Fruit fly (Drosophila melanogaster) whole organism, embryonic: ENCODE data around the gene Crz.

Experiments
- ATbp ChIP-seq: fragments of 200-800 bp; sonication (Bioruptor generic); optimal IDR thresholded peaks from 2 replicates; lab custom pipeline; 2017; ENCODE audit warnings: missing biosample characterization, mild to moderate bottlenecking, missing genetic modification characterization, missing genetic modification reagents
- Asciz ChIP-seq: fragments of 200-800 bp; sonication (Bioruptor generic); optimal IDR thresholded peaks from 2 replicates; lab custom pipeline; 2017; ENCODE audit warnings: missing biosample characterization, mild to moderate bottlenecking, missing genetic modification characterization, missing genetic modification reagents
- CG12659 ChIP-seq: fragments of 200-800 bp; sonication (Bioruptor generic); optimal IDR thresholded peaks from 3 replicates; lab custom pipeline; 2017; ENCODE audit warnings: mild to moderate bottlenecking, missing biosample characterization, missing genetic modification reagents, missing genetic modification characterization
- CG13624 ChIP-seq: fragments of 200-800 bp; sonication (Bioruptor generic); optimal IDR thresholded peaks from 2 replicates; lab custom pipeline; 2016; ENCODE audit warnings: missing biosample characterization, missing genetic modification characterization
- CG1603 ChIP-seq: fragments of 200-800 bp; sonication (Bioruptor generic); optimal IDR thresholded peaks from 2 replicates; lab custom pipeline; 2019; ENCODE audit warnings: missing biosample characterization, mild to moderate bottlenecking, missing genetic modification characterization, moderate library complexity
- CG16815 ChIP-seq: fragments of 200-800 bp; sonication (Bioruptor generic); optimal IDR thresholded peaks from 3 replicates; lab custom pipeline; 2017; ENCODE audit warnings: missing biosample characterization, mild to moderate bottlenecking, missing genetic modification characterization
- CG16863 ChIP-seq: fragments of 200-800 bp; sonication (Bioruptor generic); optimal IDR thresholded peaks from 3 replicates; lab custom pipeline; 2016; ENCODE audit warnings: missing biosample characterization, missing genetic modification characterization
- CG17385 ChIP-seq: fragments of 200-800 bp; sonication (Bioruptor generic); optimal IDR thresholded peaks from 3 replicates; lab custom pipeline; 2018; ENCODE audit warnings: missing biosample characterization, mild to moderate bottlenecking, missing genetic modification characterization
- CG17568 ChIP-seq: fragments of 200-800 bp; sonication (Bioruptor generic); optimal IDR thresholded peaks from 2 replicates; lab custom pipeline; 2018; ENCODE audit warnings: missing biosample characterization, mild to moderate bottlenecking, missing genetic modification characterization, moderate library complexity
- CG18476 ChIP-seq: fragments of 200-800 bp; sonication (Bioruptor generic); optimal IDR thresholded peaks from 2 replicates; lab custom pipeline; 2016; ENCODE audit warnings: missing biosample characterization, mild to moderate bottlenecking, missing genetic modification characterization
- CG18599 ChIP-seq: fragments of 200-800 bp; sonication (Bioruptor generic); optimal IDR thresholded peaks from 3 replicates; lab custom pipeline; 2017; ENCODE audit warnings: missing biosample characterization, missing genetic modification characterization, mild to moderate bottlenecking, moderate library complexity, missing genetic modification reagents
- CG18619 ChIP-seq: fragments of 200-800 bp; sonication (Bioruptor generic); optimal IDR thresholded peaks from 3 replicates; lab custom pipeline; 2017; ENCODE audit warnings: missing biosample characterization, mild to moderate bottlenecking, missing genetic modification characterization
- CG30403 ChIP-seq: fragments of 200-800 bp; sonication (Bioruptor generic); optimal IDR thresholded peaks from 3 replicates; lab custom pipeline; 2016; ENCODE audit warnings: missing biosample characterization, missing genetic modification characterization
- CG3995 ChIP-seq: fragments of 200-800 bp; sonication (Bioruptor generic); optimal IDR thresholded peaks from 3 replicates; lab custom pipeline; 2016; ENCODE audit warnings: missing biosample characterization, missing genetic modification characterization
- CG4854 ChIP-seq: fragments of 200-800 bp; sonication (Bioruptor generic); optimal IDR thresholded peaks from 2 replicates; lab custom pipeline; 2016; ENCODE audit warnings: missing biosample characterization, missing genetic modification characterization, inconsistent platforms
- CG7745 ChIP-seq: fragments of 200-800 bp; sonication (Bioruptor generic); optimal IDR thresholded peaks from 2 replicates; lab custom pipeline; 2018; ENCODE audit warnings: missing biosample characterization, mild to moderate bottlenecking, missing genetic modification characterization, moderate library complexity
- CG8089 ChIP-seq: fragments of 200-800 bp; sonication (Bioruptor generic); optimal IDR thresholded peaks from 3 replicates; lab custom pipeline; 2016; ENCODE audit warnings: missing biosample characterization, missing genetic modification characterization
- CG8924 ChIP-seq: fragments of 200-800 bp; optimal IDR thresholded peaks from 3 replicates; lab custom pipeline; 2019; ENCODE audit warnings: missing biosample characterization, mild to moderate bottlenecking, missing genetic modification characterization, moderate library complexity
- Dbx ChIP-seq: fragments of 200-800 bp; sonication (Bioruptor generic); IDR thresholded peaks from 3 replicates; pipeline ENCODE4 v1.3.6; 2022; ENCODE audit warnings: missing biosample characterization, missing genetic modification characterization
- Fer3 ChIP-seq: fragments of 200-800 bp; sonication (Bioruptor generic); optimal IDR thresholded peaks from 2 replicates; lab custom pipeline; 2018; ENCODE audit warnings: missing biosample characterization, mild to moderate bottlenecking, missing genetic modification characterization, moderate library complexity
- HHEX ChIP-seq: fragments of 200-800 bp; sonication (Bioruptor generic); optimal IDR thresholded peaks from 3 replicates; lab custom pipeline; 2017; ENCODE audit warnings: missing biosample characterization, mild to moderate bottlenecking, missing genetic modification characterization, missing genetic modification reagents
- HmgZ ChIP-seq: fragments of 200-800 bp; sonication (Bioruptor generic); optimal IDR thresholded peaks from 2 replicates; lab custom pipeline; 2018; ENCODE audit warnings: missing biosample characterization, mild to moderate bottlenecking, missing genetic modification characterization
- Hmr ChIP-seq: fragments of 200-800 bp; sonication (Bioruptor generic); optimal IDR thresholded peaks from 3 replicates; lab custom pipeline; 2017; ENCODE audit warnings: mild to moderate bottlenecking, missing biosample characterization, missing genetic modification reagents, missing genetic modification characterization
- Hr51 ChIP-seq, 2 experiments: fragments of 200-800 bp; sonication (Bioruptor generic); optimal IDR thresholded peaks; 2 replicates in 1 of 2; 3 replicates in 1 of 2; lab custom pipeline; 2016 to 2018; ENCODE audit warnings: missing biosample characterization in 2 of 2, missing genetic modification characterization in 2 of 2, mild to moderate bottlenecking in 1 of 2, moderate library complexity in 1 of 2
- Mad ChIP-seq: fragments of 200-800 bp; sonication (Bioruptor generic); optimal IDR thresholded peaks from 2 replicates; lab custom pipeline; 2016; ENCODE audit warnings: missing biosample characterization, missing genetic modification characterization
- Myb ChIP-seq: fragments of 200-800 bp; sonication (Bioruptor generic); optimal IDR thresholded peaks from 2 replicates; lab custom pipeline; 2016; ENCODE audit warnings: missing biosample characterization, missing genetic modification characterization
- PHDP ChIP-seq: fragments of 200-800 bp; sonication (Bioruptor generic); optimal IDR thresholded peaks from 3 replicates; lab custom pipeline; 2018; ENCODE audit warnings: missing biosample characterization, mild to moderate bottlenecking, missing genetic modification characterization, moderate library complexity
- Sox100B ChIP-seq: fragments of 200-800 bp; sonication (Bioruptor generic); optimal IDR thresholded peaks from 3 replicates; lab custom pipeline; 2018; ENCODE audit warnings: missing biosample characterization, mild to moderate bottlenecking, missing genetic modification characterization
- Stat92E ChIP-seq, 3 experiments: fragments of >200 bp in 2 of 3; fragments of 200-800 bp in 1 of 3; sonication (Bioruptor generic) in 1 of 3; optimal IDR thresholded peaks; 2 replicates each; lab custom pipeline; 2017 to 2019; ENCODE audit warnings: missing biosample characterization in 3 of 3, missing genetic modification characterization in 3 of 3, mild to moderate bottlenecking in 1 of 3, moderate library complexity in 1 of 3
- az2 ChIP-seq: fragments of 200-800 bp; sonication (Bioruptor generic); optimal IDR thresholded peaks from 3 replicates; lab custom pipeline; 2016; ENCODE audit warnings: missing biosample characterization, missing genetic modification characterization
- bab2 ChIP-seq: fragments of 200-800 bp; sonication (Bioruptor generic); optimal IDR thresholded peaks from 2 replicates; lab custom pipeline; 2016; ENCODE audit warnings: missing biosample characterization, missing genetic modification characterization
- chif ChIP-seq, 2 experiments: fragments of 200-800 bp; sonication (Bioruptor generic); optimal IDR thresholded peaks; 3 replicates each; lab custom pipeline; 2016; ENCODE audit warnings: missing biosample characterization in 2 of 2, missing genetic modification characterization in 2 of 2
- crc ChIP-seq: fragments of 200-800 bp; sonication (Bioruptor generic); optimal IDR thresholded peaks from 2 replicates; lab custom pipeline; 2016; ENCODE audit warnings: missing biosample characterization, missing genetic modification characterization
- dimm ChIP-seq: fragments of 200-800 bp; sonication (Bioruptor generic); IDR thresholded peaks from 2 replicates; pipeline ENCODE4 v1.3.6; 2022; ENCODE audit warnings: missing biosample characterization, missing genetic modification characterization
- dpn ChIP-seq, 2 experiments: fragments of 200-800 bp; sonication (Bioruptor generic); optimal IDR thresholded peaks; 3 replicates each; lab custom pipeline; 2016; ENCODE audit warnings: missing biosample characterization in 2 of 2, missing genetic modification characterization in 2 of 2
- gem ChIP-seq: fragments of 200-800 bp; sonication (Bioruptor generic); optimal IDR thresholded peaks from 2 replicates; lab custom pipeline; 2019; ENCODE audit warnings: missing biosample characterization, mild to moderate bottlenecking, missing genetic modification characterization, moderate library complexity
- grau ChIP-seq: fragments of 200-800 bp; optimal IDR thresholded peaks from 3 replicates; lab custom pipeline; 2019; ENCODE audit warnings: missing biosample characterization, mild to moderate bottlenecking, missing genetic modification characterization, moderate library complexity
- gt ChIP-seq: fragments of 200-800 bp; sonication (Bioruptor generic); IDR thresholded peaks from 2 replicates; pipeline ENCODE4 v1.3.6; 2022; ENCODE audit warnings: missing biosample characterization, missing genetic modification characterization
- ind ChIP-seq: fragments of 200-800 bp; sonication (Bioruptor generic); optimal IDR thresholded peaks from 3 replicates; lab custom pipeline; 2016; ENCODE audit warnings: missing biosample characterization, missing genetic modification characterization
- jing ChIP-seq: fragments of 200-800 bp; sonication (Bioruptor generic); optimal IDR thresholded peaks from 2 replicates; lab custom pipeline; 2018; ENCODE audit warnings: missing biosample characterization, mild to moderate bottlenecking, missing genetic modification characterization
- ken ChIP-seq: fragments of 200-800 bp; sonication (Bioruptor generic); IDR thresholded peaks from 3 replicates; pipeline ENCODE4 v1.3.6; 2022; ENCODE audit warnings: missing biosample characterization, missing genetic modification characterization
- lbe ChIP-seq: fragments of 200-800 bp; sonication (Bioruptor generic); optimal IDR thresholded peaks from 2 replicates; lab custom pipeline; 2016; ENCODE audit warnings: missing biosample characterization, mild to moderate bottlenecking, missing genetic modification characterization
- luna ChIP-seq: fragments of 200-800 bp; sonication (Bioruptor generic); optimal IDR thresholded peaks from 2 replicates; lab custom pipeline; 2016; ENCODE audit warnings: missing biosample characterization, missing genetic modification characterization
- maf-S ChIP-seq: fragments of 200-800 bp; sonication (Bioruptor generic); optimal IDR thresholded peaks from 2 replicates; lab custom pipeline; 2016; ENCODE audit warnings: missing biosample characterization, missing genetic modification characterization
- nmo ChIP-seq: fragments of 200-800 bp; sonication (Bioruptor generic); optimal IDR thresholded peaks from 2 replicates; lab custom pipeline; 2018; ENCODE audit warnings: missing biosample characterization, mild to moderate bottlenecking, missing genetic modification characterization, moderate library complexity
- pho ChIP-seq: fragments of 200-800 bp; sonication (Bioruptor generic); optimal IDR thresholded peaks from 2 replicates; lab custom pipeline; 2016; ENCODE audit warnings: missing biosample characterization, missing genetic modification characterization
- pzg ChIP-seq: fragments of 200-800 bp; sonication (Bioruptor generic); optimal IDR thresholded peaks from 3 replicates; lab custom pipeline; 2018; ENCODE audit warnings: missing biosample characterization, mild to moderate bottlenecking, missing genetic modification characterization, moderate library complexity
- scrt ChIP-seq: fragments of 200-800 bp; sonication (Bioruptor generic); optimal IDR thresholded peaks from 2 replicates; lab custom pipeline; 2018; ENCODE audit warnings: missing biosample characterization, mild to moderate bottlenecking, missing genetic modification characterization, moderate library complexity
- tio ChIP-seq: fragments of 200-800 bp; sonication (Bioruptor generic); optimal IDR thresholded peaks from 2 replicates; lab custom pipeline; 2017; ENCODE audit warnings: missing biosample characterization, missing genetic modification characterization, inconsistent platforms
- yki ChIP-seq: fragments of >200 bp; optimal IDR thresholded peaks from 3 replicates; lab custom pipeline; 2018

The Crz gene

dm6 chr3R:14283042-14283626, 31.5 kb upstream of the Crz start (continued):
- TF ChIP-seq Myb (GFP tag; lab: Kevin White, UChicago) (peak; percentile 40), CG16815 (peak; percentile 10), chif (GFP tag; optimal IDR thresholded peaks at IDR 0.05; lab: Kevin White, UChicago) (peak in 1 of 2 experiments; percentile 37), CG16863 (peak; percentile 16), Mad (GFP tag; lab: Kevin White, UChicago) (no peak), CG4854 (peak; percentile 7), CG12659 (GFP tag; lab: Kevin White, UChicago) (no peak), CG17568 (GFP tag; lab: Kevin White, UChicago) (peak; percentile 32), crc (GFP tag; lab: Kevin White, UChicago) (peak; percentile 49), CG18599 (GFP tag; lab: Kevin White, UChicago) (peak; percentile 22), pho (GFP tag; lab: Kevin White, UChicago) (peak; percentile 23), nmo (GFP tag; lab: Kevin White, UChicago) (peak; percentile 42), Asciz (GFP tag; lab: Kevin White, UChicago) (no peak), ken (GFP tag; lab: Robert Waterston, UW) (no peak), lbe (GFP tag; lab: Kevin White, UChicago) (peak; percentile 68), HmgZ (tag; lab: Kevin White, UChicago) (peak; percentile 4), pzg (no peak), dimm (GFP tag; lab: Robert Waterston, UW) (no peak), PHDP (tag; lab: Kevin White, UChicago) (peak; percentile 46), dpn (GFP tag; optimal IDR thresholded peaks at IDR 0.05; lab: Kevin White, UChicago) (peak; percentile 25 to 63), ind (peak; percentile 34), jing (GFP tag; lab: Kevin White, UChicago) (peak; percentile 43), Hmr (GFP tag; lab: Kevin White, UChicago) (peak; percentile 61), gem (peak; percentile 71), scrt (GFP tag; lab: Kevin White, UChicago) (peak; percentile 14), ATbp (GFP tag; lab: Kevin White, UChicago) (no peak), CG17385 (GFP tag; lab: Kevin White, UChicago) (peak; percentile 18), bab2 (GFP tag; lab: Kevin White, UChicago) (no peak), Dbx (no peak), maf-S (peak; percentile 51), CG13624 (GFP tag; lab: Kevin White, UChicago) (peak; percentile 54), grau (peak; percentile 61), CG18619 (GFP tag; lab: Kevin White, UChicago) (peak; percentile 55), luna (GFP tag; lab: Kevin White, UChicago) (peak; percentile 60), Sox100B (GFP tag; lab: Kevin White, UChicago) (peak; percentile 7), Stat92E (GFP tag; optimal IDR thresholded peaks at IDR 0.05; lab: Kevin White, UChicago) (no peak), yki (lab: Kevin White, UChicago) (no peak), gt (GFP tag; lab: Robert Waterston, UW) (no peak), CG18476 (GFP tag; lab: Kevin White, UChicago) (no peak), az2 (GFP tag; lab: Kevin White, UChicago) (peak; percentile 6), CG30403 (GFP tag; lab: Kevin White, UChicago) (peak; percentile 50), CG8924 (tag; lab: Kevin White, UChicago) (peak; percentile 18), Hr51 (GFP tag; optimal IDR thresholded peaks at IDR 0.05; lab: Kevin White, UChicago) (peak; percentile 5 to 74), HHEX (peak; percentile 38), CG3995 (GFP tag; lab: Kevin White, UChicago) (peak; percentile 2), Fer3 (tag; lab: Kevin White, UChicago) (peak; percentile 10), CG1603 (tag; lab: Kevin White, UChicago) (peak; percentile 32), CG7745 (no peak), tio (GFP tag; lab: Kevin White, UChicago) (peak; percentile 67), CG8089 (GFP tag; lab: Kevin White, UChicago) (no peak)
